Fruit fly (Drosophila melanogaster): ENCODE results near the gene Vps13B.

Gene Vps13B

dm6 chr3R:29933007-29933464 is 2.7 kb upstream of the Vps13B start, which contains the start of the genes Cog7, CG42557 and CG42558:
TSS of gene Cog7 (minus strand) at chr3R:29933057.
TSS of gene CG42557 (plus strand) at chr3R:29933287.
TSS of gene CG42558 (plus strand) at chr3R:29933287.
- no peak for TF ChIP-seq noc (tag; optimal IDR thresholded peaks at IDR 0.05)

- no peak for TF ChIP-seq noc (tag; optimal IDR thresholded peaks at IDR 0.05)
These were observed 23.6 kb downstream of the Vps13B start for dm6 chr3R:29959329-29959728.

- no peak for TF ChIP-seq noc (tag; optimal IDR thresholded peaks at IDR 0.05)
These were observed 27.3 kb downstream of the Vps13B start for dm6 chr3R:29963102-29963501.

- no peak for TF ChIP-seq noc (tag; optimal IDR thresholded peaks at IDR 0.05)
These were observed 33.6 kb downstream of the Vps13B start, which contains the start of gene TkR99D for dm6 chr3R:29969347-29969746. TSS of gene TkR99D (minus strand) at chr3R:29969447.

dm6 chr3R:29978595-29978994 is 42.8 kb downstream of the Vps13B start:
- no peak for TF ChIP-seq noc (tag; optimal IDR thresholded peaks at IDR 0.05)

- TF ChIP-seq noc (tag; optimal IDR thresholded peaks at IDR 0.05), result no peak
These were observed 45.7 kb downstream of the Vps13B start for dm6 chr3R:29981479-29981878.

dm6 chr3R:29982027-29982426 is 46.2 kb downstream of the Vps13B start:
- TF ChIP-seq noc (tag; optimal IDR thresholded peaks at IDR 0.05), result no peak

dm6 chr3R:29983073-29983544 is 47.3 kb downstream of the Vps13B start, which contains the start of gene CG7896:
TSS of gene CG7896 (plus strand) at chr3R:29983426.
- TF ChIP-seq noc (tag; optimal IDR thresholded peaks at IDR 0.05), result peak; percentile 75

dm6 chr3R:29983886-29984285 is 48.1 kb downstream of the Vps13B start:
- no peak for TF ChIP-seq noc (tag; optimal IDR thresholded peaks at IDR 0.05)

dm6 chr3R:29985219-29985618 is 49.4 kb downstream of the Vps13B start:
- no peak for TF ChIP-seq noc (tag; optimal IDR thresholded peaks at IDR 0.05)

- no peak for TF ChIP-seq noc (tag; optimal IDR thresholded peaks at IDR 0.05)
These were observed 54.9 kb downstream of the Vps13B start for dm6 chr3R:29990681-29991080.

- no peak for TF ChIP-seq noc (tag; optimal IDR thresholded peaks at IDR 0.05)
These were observed 57.4 kb downstream of the Vps13B start, which contains the start of gene Acph-1 for dm6 chr3R:29993134-29993533. TSS of gene Acph-1 (minus strand) at chr3R:29993411.

dm6 chr3R:29995035-29995434 is 59.3 kb downstream of the Vps13B start, which contains the start of the genes CG7903 and Sas-6:
TSS of gene CG7903 (minus strand) at chr3R:29995231.
TSS of gene Sas-6 (plus strand) at chr3R:29995357.
- TF ChIP-seq noc (tag; optimal IDR thresholded peaks at IDR 0.05), result no peak
